Comparison of ENCODE assay signal across 1 worm cellular context in the genomic region with DNA sequence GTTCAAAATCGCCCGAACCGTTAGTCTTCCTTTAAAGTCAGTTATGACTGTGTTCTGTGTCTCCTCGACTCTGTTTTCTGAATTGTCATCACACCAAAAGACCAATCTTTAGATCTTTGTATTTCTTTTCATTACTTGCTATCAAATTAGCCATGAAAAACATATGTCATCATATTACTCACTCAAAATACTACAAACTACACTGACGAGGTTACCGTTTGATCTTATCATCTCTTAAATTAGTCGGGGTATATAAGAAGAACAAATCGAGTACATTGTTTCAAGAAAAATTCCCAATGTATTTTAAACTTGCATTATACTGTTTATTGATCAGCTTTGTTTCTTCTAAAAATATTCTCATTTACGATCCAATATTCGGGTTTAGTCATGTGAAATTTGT.
TF ChIP-seq lines count a peak whose summit lies in the region.

Gene ugt-13, plus strand, starts transcription at position 294 of the 400 bp plus-strand sequence.

TF ChIP-seq in whole organism, L1 larva, 84 proteins besides CTCF, POLR2A, EP300 and RAD21 (continued from another document):
- TF ChIP-seq nhr-20 (tag; optimal IDR thresholded peaks at IDR 0.05; lab: Kevin White, UChicago) (peak; percentile 86), skn-1 (tag; optimal IDR thresholded peaks at IDR 0.05; lab: Kevin White, UChicago) (peak; percentile 52), efl-1 (optimal IDR thresholded peaks at IDR 0.05; lab: Kevin White, UChicago) (no peak), efl-1 (GFP tag; optimal IDR thresholded peaks at IDR 0.05 in 1 of 2; lab: Kevin White, UChicago) (no peak), ama-1 (optimal IDR thresholded peaks at IDR 0.05; lab: Kevin White, UChicago) (no peak), ztf-4 (tag; optimal IDR thresholded peaks at IDR 0.05; lab: Kevin White, UChicago) (no peak), nhr-76 (tag; optimal IDR thresholded peaks at IDR 0.05; lab: Kevin White, UChicago) (no peak), nhr-90 (tag; optimal IDR thresholded peaks at IDR 0.05; lab: Kevin White, UChicago; ENCODE audit: poor library complexity) (peak; percentile 35), hpl-2 (GFP tag; optimal IDR thresholded peaks at IDR 0.05; lab: Kevin White, UChicago) (no peak), nhr-11 (tag; optimal IDR thresholded peaks at IDR 0.05; lab: Kevin White, UChicago) (no peak), xbp-1 (tag; optimal IDR thresholded peaks at IDR 0.05; lab: Kevin White, UChicago) (no peak), mab-9 (GFP tag; IDR thresholded peaks at IDR 0.05; lab: Robert Waterston, UW) (no peak), snu-23 (GFP tag; optimal IDR thresholded peaks at IDR 0.05; lab: Kevin White, UChicago) (peak; percentile 48), ceh-90 (tag; optimal IDR thresholded peaks at IDR 0.05; lab: Kevin White, UChicago) (no peak), dpl-1 (GFP tag; optimal IDR thresholded peaks at IDR 0.05; lab: Kevin White, UChicago) (no peak), pqm-1 (tag; optimal IDR thresholded peaks at IDR 0.05; lab: Kevin White, UChicago) (no peak), nhr-71 (tag; optimal IDR thresholded peaks at IDR 0.05; lab: Kevin White, UChicago) (peak; percentile 66), elt-2 (tag; optimal IDR thresholded peaks at IDR 0.05; lab: Kevin White, UChicago) (no peak), mep-1 (tag; optimal IDR thresholded peaks at IDR 0.05; lab: Kevin White, UChicago) (no peak), grh-1 (GFP tag; IDR thresholded peaks at IDR 0.05; lab: Robert Waterston, UW) (no peak), elt-3 (tag; optimal IDR thresholded peaks at IDR 0.05; lab: Kevin White, UChicago) (peak in 4 of 6 experiments; percentile 30 to 69 (median 49)), lin-14 (GFP tag; optimal IDR thresholded peaks at IDR 0.05; lab: Kevin White, UChicago) (peak; percentile 41)
